Worm (Caenorhabditis elegans): ENCODE measurements around the gene ZK262.20.

- TF ChIP-seq dao-5 (tag; optimal IDR thresholded peaks at IDR 0.05) (no peak), him-1 (tag; optimal IDR thresholded peaks at IDR 0.05) (no peak)
Observed at ce11 chrV:18444118-18444517, 9.3 kb upstream of the ZK262.20 start, which contains the start of gene ZK228.1.

Data from whole organism, L4/young adult.